Worm (Caenorhabditis elegans) whole organism, L4/young adult: ENCODE results near the gene abu-15.

ENCODE experiments used
- W03F9.2 ChIP-seq: fragments of 150-350 bp; optimal IDR thresholded peaks from 2 replicates; lab custom pipeline; 2014; ENCODE audit warnings: missing biosample characterization, missing genetic modification characterization
- him-1 ChIP-seq: sonication (generic microtip); optimal IDR thresholded peaks from 2 replicates; lab custom pipeline; 2016; ENCODE audit warnings: missing genotype, missing genetic modification reagents, missing genetic modification characterization, missing compliant biosample characterization

DNA sequence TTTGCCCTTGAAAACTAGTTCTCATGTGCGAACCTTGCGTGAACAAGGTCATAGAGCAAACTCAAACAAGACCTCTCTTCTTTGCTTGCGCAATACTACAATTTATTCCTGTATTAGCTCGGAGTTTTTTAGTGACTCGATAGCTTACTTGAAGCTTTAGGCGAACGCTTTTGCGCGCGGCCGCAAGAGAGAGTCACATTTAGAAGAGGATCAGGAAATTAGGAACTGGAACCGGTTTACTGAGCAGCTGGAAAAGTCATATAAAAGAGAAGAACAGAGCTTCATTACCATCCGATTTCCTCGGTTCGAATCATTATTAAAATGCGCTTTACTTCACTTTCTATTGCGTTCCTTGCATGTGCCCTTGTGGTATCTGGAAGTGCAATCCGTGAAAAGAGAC, at the start of gene abu-15:
- TF ChIP-seq W03F9.2 (tag; lab: Kevin White, UChicago) = no peak
- TF ChIP-seq him-1 (tag; lab: Kevin White, UChicago) = no peak
